Worm (Caenorhabditis elegans) whole organism, early embryonic: ENCODE data around the gene W07A12.4.

Experiments
- B0310.2 ChIP-seq: sonication (generic microtip); optimal IDR thresholded peaks from 2 replicates; lab custom pipeline; 2016; ENCODE audit warnings: mild to moderate bottlenecking, missing genetic modification characterization, missing compliant biosample characterization
- F13C5.2 ChIP-seq: sonication (generic microtip); optimal IDR thresholded peaks from 2 replicates; lab custom pipeline; 2017; ENCODE audit warnings: mild to moderate bottlenecking, missing genetic modification characterization, inconsistent platforms, missing compliant biosample characterization
- aly-1 ChIP-seq: sonication (generic microtip); optimal IDR thresholded peaks from 2 replicates; lab custom pipeline; 2016; ENCODE audit warnings: missing genetic modification characterization, missing compliant biosample characterization
- ama-1 ChIP-seq: fragments of 150-350 bp; optimal IDR thresholded peaks from 2 replicates; lab custom pipeline; 2014
- ceh-13 ChIP-seq: fragments of 200-800 bp; sonication (Bioruptor generic); optimal IDR thresholded peaks from 2 replicates; lab custom pipeline; 2018; ENCODE audit warnings: mild to moderate bottlenecking, missing genetic modification characterization, missing compliant biosample characterization
- ceh-36 ChIP-seq: sonication (generic microtip); optimal IDR thresholded peaks from 2 replicates; lab custom pipeline; 2016; ENCODE audit warnings: missing genetic modification characterization, inconsistent platforms, missing compliant biosample characterization
- ets-7 ChIP-seq: sonication (generic microtip); optimal IDR thresholded peaks from 2 replicates; lab custom pipeline; 2016; ENCODE audit warnings: missing genotype, missing genetic modification characterization, missing compliant biosample characterization
- flt-1 ChIP-seq: fragments of 200-800 bp; sonication (Bioruptor generic); IDR thresholded peaks from 2 replicates; pipeline ENCODE4 v1.3.6; 2022; ENCODE audit warnings: missing genetic modification characterization, missing compliant biosample characterization
- hmbx-1 ChIP-seq: sonication (generic microtip); optimal IDR thresholded peaks from 2 replicates; lab custom pipeline; 2016; ENCODE audit warnings: mild to moderate bottlenecking, missing genetic modification characterization, missing compliant biosample characterization
- hmg-4 ChIP-seq: fragments of 200-800 bp; sonication (Bioruptor generic); optimal IDR thresholded peaks from 2 replicates; lab custom pipeline; 2018; ENCODE audit warnings: mild to moderate bottlenecking, missing genetic modification characterization, missing compliant biosample characterization
- hnd-1 ChIP-seq: sonication (generic microtip); optimal IDR thresholded peaks from 2 replicates; lab custom pipeline; 2016; ENCODE audit warnings: missing genetic modification characterization, missing compliant biosample characterization
- pes-1 ChIP-seq: fragments of 200-800 bp; sonication (Bioruptor generic); IDR thresholded peaks from 2 replicates; pipeline ENCODE4 v1.3.6; 2022; ENCODE audit warnings: missing genetic modification reagents, missing genetic modification characterization, missing compliant biosample characterization
- scrt-1 ChIP-seq: fragments of 200-800 bp; sonication (Bioruptor generic); IDR thresholded peaks from 2 replicates; pipeline ENCODE4 v1.3.6; 2022; ENCODE audit warnings: missing genetic modification characterization, missing compliant biosample characterization
- sea-1 ChIP-seq: fragments of 200-800 bp; sonication (Bioruptor generic); conservative IDR thresholded peaks from 2 replicates; pipeline ENCODE4 v1.3.6; 2022; ENCODE audit warnings: missing genetic modification characterization, missing compliant biosample characterization
- tbx-11 ChIP-seq: fragments of 200-800 bp; sonication (Bioruptor generic); IDR thresholded peaks from 2 replicates; pipeline ENCODE4 v1.3.6; 2022; ENCODE audit warnings: missing genetic modification characterization, missing compliant biosample characterization
- tbx-37 ChIP-seq: fragments of 200-800 bp; sonication (Bioruptor generic); conservative IDR thresholded peaks from 2 replicates; pipeline ENCODE4 v1.3.6; 2022; ENCODE audit warnings: missing genetic modification reagents, missing genetic modification characterization, missing compliant biosample characterization
- tra-4 ChIP-seq: sonication (generic microtip); optimal IDR thresholded peaks from 2 replicates; lab custom pipeline; 2017; ENCODE audit warnings: missing genetic modification characterization, missing compliant biosample characterization

The W07A12.4 gene

ce11 chrII:9108443-9108842, 37.6 kb upstream of the W07A12.4 start, which contains the start of gene dnj-23:
Gene dnj-23 (minus strand): TSS chrII:9108600.
- TF ChIP-seq ets-7 (tag; lab: Kevin White, UChicago) (no peak), tra-4 (no peak), tbx-37 (GFP tag; lab: Robert Waterston, UW) (no peak), ceh-13 (GFP tag; lab: Kevin White, UChicago) (no peak), F13C5.2 (tag; lab: Kevin White, UChicago) (no peak)

ce11 chrII:9108905-9109551, 37.0 kb upstream of the W07A12.4 start, which contains the start of gene T24H10.4:
Gene T24H10.4 (plus strand): TSS chrII:9109534.
- TF ChIP-seq hmg-4 (GFP tag; lab: Kevin White, UChicago) (no peak), hnd-1 (tag; lab: Kevin White, UChicago) (no peak), flt-1 (no peak), ceh-13 (GFP tag; lab: Kevin White, UChicago) (no peak), scrt-1 (GFP tag; lab: Robert Waterston, UW) (no peak), ceh-36 (no peak), B0310.2 (tag; lab: Kevin White, UChicago) (no peak), tbx-37 (GFP tag; lab: Robert Waterston, UW) (no peak), tbx-11 (GFP tag; lab: Robert Waterston, UW) (no peak), aly-1 (tag; lab: Kevin White, UChicago) (no peak), hmbx-1 (no peak), tra-4 (no peak), F13C5.2 (tag; lab: Kevin White, UChicago) (no peak), sea-1 (GFP tag; lab: Robert Waterston, UW) (no peak)

- no peak for TF ChIP-seq ets-7 (tag; lab: Kevin White, UChicago)
- no peak for TF ChIP-seq ama-1 (lab: Kevin White, UChicago)
- no peak for TF ChIP-seq F13C5.2 (tag; lab: Kevin White, UChicago)
- no peak for TF ChIP-seq sea-1 (GFP tag; lab: Robert Waterston, UW)
- TF ChIP-seq hmbx-1 = no peak
- TF ChIP-seq hnd-1 (tag; lab: Kevin White, UChicago) = no peak
- no peak for TF ChIP-seq ceh-36
- TF ChIP-seq hmg-4 (GFP tag; lab: Kevin White, UChicago) = no peak
- TF ChIP-seq scrt-1 (GFP tag; lab: Robert Waterston, UW) = no peak
- TF ChIP-seq flt-1 = no peak
- no peak for TF ChIP-seq ceh-13 (GFP tag; lab: Kevin White, UChicago)
- TF ChIP-seq pes-1 (GFP tag; lab: Robert Waterston, UW) = no peak
- TF ChIP-seq tbx-37 (GFP tag; lab: Robert Waterston, UW) = no peak
- TF ChIP-seq aly-1 (tag; lab: Kevin White, UChicago) = no peak
- no peak for TF ChIP-seq B0310.2 (tag; lab: Kevin White, UChicago)
- no peak for TF ChIP-seq tbx-11 (GFP tag; lab: Robert Waterston, UW)
- no peak for TF ChIP-seq tra-4
Measured at ce11 chrII:9111471-9112016, 34.5 kb upstream of the W07A12.4 start.

- TF ChIP-seq tbx-37 (GFP tag; lab: Robert Waterston, UW) (no peak), scrt-1 (GFP tag; lab: Robert Waterston, UW) (0 out of 2 replicates have a peak, but pooled peaks have one; percentile 6), F13C5.2 (tag; lab: Kevin White, UChicago) (no peak), hmg-4 (GFP tag; lab: Kevin White, UChicago) (peak; percentile 26), ceh-13 (GFP tag; lab: Kevin White, UChicago) (no peak), aly-1 (tag; lab: Kevin White, UChicago) (no peak), ets-7 (tag; lab: Kevin White, UChicago) (no peak)
Measured at ce11 chrII:9112851-9113250, 33.2 kb upstream of the W07A12.4 start, which contains the start of gene jun-1. Gene jun-1 (plus strand): TSS chrII:9113157.

ce11 chrII:9113759-9114158, 32.3 kb upstream of the W07A12.4 start:
- TF ChIP-seq ceh-13 (GFP tag; lab: Kevin White, UChicago) = no peak
- TF ChIP-seq tbx-11 (GFP tag; lab: Robert Waterston, UW) = no peak
- no peak for TF ChIP-seq hmg-4 (GFP tag; lab: Kevin White, UChicago)
- TF ChIP-seq hmbx-1 = no peak
- TF ChIP-seq tbx-37 (GFP tag; lab: Robert Waterston, UW) = no peak
- no peak for TF ChIP-seq ceh-36
- no peak for TF ChIP-seq pes-1 (GFP tag; lab: Robert Waterston, UW)
- no peak for TF ChIP-seq aly-1 (tag; lab: Kevin White, UChicago)

ce11 chrII:9114972-9115371, 31.1 kb upstream of the W07A12.4 start:
- TF ChIP-seq hnd-1 (tag; lab: Kevin White, UChicago) = no peak
- no peak for TF ChIP-seq tbx-11 (GFP tag; lab: Robert Waterston, UW)
- no peak for TF ChIP-seq tbx-37 (GFP tag; lab: Robert Waterston, UW)
- TF ChIP-seq ceh-36 = no peak
- no peak for TF ChIP-seq aly-1 (tag; lab: Kevin White, UChicago)
- no peak for TF ChIP-seq sea-1 (GFP tag; lab: Robert Waterston, UW)

- TF ChIP-seq tra-4 (no peak), hnd-1 (tag; lab: Kevin White, UChicago) (no peak), sea-1 (GFP tag; lab: Robert Waterston, UW) (no peak), ceh-13 (GFP tag; lab: Kevin White, UChicago) (no peak), ceh-36 (no peak), aly-1 (tag; lab: Kevin White, UChicago) (no peak), ets-7 (tag; lab: Kevin White, UChicago) (no peak), scrt-1 (GFP tag; lab: Robert Waterston, UW) (no peak), hmbx-1 (no peak), hmg-4 (GFP tag; lab: Kevin White, UChicago) (no peak), flt-1 (no peak)
Measured at ce11 chrII:9115644-9116043, 30.4 kb upstream of the W07A12.4 start.
